Fruit fly (Drosophila melanogaster) whole organism, embryonic: ENCODE data around the gene CG4293.

ENCODE experiments used
- ATbp ChIP-seq: fragments of 200-800 bp; sonication (Bioruptor generic); optimal IDR thresholded peaks from 2 replicates; lab custom pipeline; 2017; ENCODE audit warnings: missing biosample characterization, mild to moderate bottlenecking, missing genetic modification characterization, missing genetic modification reagents
- Abd-B ChIP-seq: fragments of 200-800 bp; sonication (Bioruptor generic); optimal IDR thresholded peaks from 2 replicates; lab custom pipeline; 2018; ENCODE audit warnings: missing biosample characterization, mild to moderate bottlenecking, missing genetic modification characterization, moderate library complexity
- Adf1 ChIP-seq: fragments of 200-800 bp; sonication (Bioruptor generic); IDR thresholded peaks from 2 replicates; pipeline ENCODE4 v1.3.6; 2022; ENCODE audit warnings: missing biosample characterization, missing genetic modification characterization
- CG10979 ChIP-seq: fragments of 200-800 bp; sonication (Bioruptor generic); optimal IDR thresholded peaks from 2 replicates; lab custom pipeline; 2018; ENCODE audit warnings: missing biosample characterization, mild to moderate bottlenecking, missing genetic modification characterization, moderate library complexity
- CG1233 ChIP-seq: fragments of 200-800 bp; sonication (Bioruptor generic); optimal IDR thresholded peaks from 4 replicates; lab custom pipeline; 2018; ENCODE audit warnings: missing biosample characterization, mild to moderate bottlenecking, missing genetic modification characterization
- CG12942 ChIP-seq: fragments of 200-800 bp; sonication (Bioruptor generic); optimal IDR thresholded peaks from 3 replicates; lab custom pipeline; 2016; ENCODE audit warnings: missing biosample characterization, missing genetic modification characterization
- CG14965 ChIP-seq: fragments of 200-800 bp; sonication (Bioruptor generic); optimal IDR thresholded peaks from 2 replicates; lab custom pipeline; 2016; ENCODE audit warnings: missing biosample characterization, missing genetic modification characterization, borderline replicate concordance
- CG16813 ChIP-seq: fragments of 200-800 bp; sonication (Bioruptor generic); IDR thresholded peaks from 3 replicates; pipeline ENCODE4 v1.3.6; 2022; ENCODE audit warnings: missing biosample characterization, missing genetic modification characterization; ENCODE audit not compliant: partially characterized antibody
- CG18476 ChIP-seq: fragments of 200-800 bp; sonication (Bioruptor generic); optimal IDR thresholded peaks from 2 replicates; lab custom pipeline; 2016; ENCODE audit warnings: missing biosample characterization, mild to moderate bottlenecking, missing genetic modification characterization
- CG2120 ChIP-seq: fragments of 200-800 bp; sonication (Bioruptor generic); optimal IDR thresholded peaks from 3 replicates; lab custom pipeline; 2016; ENCODE audit warnings: missing biosample characterization, missing genetic modification characterization
- CG2129 ChIP-seq: fragments of 200-800 bp; sonication (Bioruptor generic); IDR thresholded peaks from 2 replicates; pipeline ENCODE4 v1.3.6; 2022; ENCODE audit warnings: missing biosample characterization, missing genetic modification characterization; ENCODE audit not compliant: partially characterized antibody
- CG2202 ChIP-seq: fragments of 200-800 bp; sonication (Bioruptor generic); optimal IDR thresholded peaks from 2 replicates; lab custom pipeline; 2018; ENCODE audit warnings: missing biosample characterization, mild to moderate bottlenecking, missing genetic modification characterization
- CG32532 ChIP-seq: fragments of 200-800 bp; sonication (Bioruptor generic); IDR thresholded peaks from 2 replicates; pipeline ENCODE4 v1.3.6; 2022; ENCODE audit warnings: missing biosample characterization, missing genetic modification characterization
- CG4424 ChIP-seq: fragments of 200-800 bp; sonication (Bioruptor generic); optimal IDR thresholded peaks from 3 replicates; lab custom pipeline; 2016; ENCODE audit warnings: missing biosample characterization, missing genetic modification characterization
- CG4730 ChIP-seq: fragments of 200-800 bp; sonication (Bioruptor generic); IDR thresholded peaks from 2 replicates; pipeline ENCODE4 v1.3.6; 2022; ENCODE audit warnings: missing biosample characterization, missing genetic modification characterization
- CG6683 ChIP-seq: fragments of 200-800 bp; sonication (Bioruptor generic); optimal IDR thresholded peaks from 2 replicates; lab custom pipeline; 2017; ENCODE audit warnings: missing biosample characterization, mild to moderate bottlenecking, missing genetic modification characterization, missing genetic modification reagents
- CG6854 ChIP-seq: fragments of 200-800 bp; sonication (Bioruptor generic); optimal IDR thresholded peaks from 3 replicates; lab custom pipeline; 2017; ENCODE audit warnings: missing biosample characterization, mild to moderate bottlenecking, missing genetic modification characterization
- CG7963 ChIP-seq: fragments of 200-800 bp; sonication (Bioruptor generic); IDR thresholded peaks from 3 replicates; pipeline ENCODE4 v1.3.6; 2022; ENCODE audit warnings: missing biosample characterization, missing genetic modification characterization; ENCODE audit not compliant: partially characterized antibody
- CG7987 ChIP-seq: fragments of 200-800 bp; sonication (Bioruptor generic); optimal IDR thresholded peaks from 2 replicates; lab custom pipeline; 2018; ENCODE audit warnings: missing biosample characterization, mild to moderate bottlenecking, missing genetic modification characterization, moderate library complexity
- CG9817 ChIP-seq: fragments of 200-800 bp; sonication (Bioruptor generic); optimal IDR thresholded peaks from 2 replicates; lab custom pipeline; 2018; ENCODE audit warnings: missing biosample characterization, mild to moderate bottlenecking, missing genetic modification characterization, moderate library complexity
- CrebB ChIP-seq: fragments of 200-800 bp; sonication (Bioruptor generic); optimal IDR thresholded peaks from 3 replicates; lab custom pipeline; 2018; ENCODE audit warnings: missing biosample characterization, mild to moderate bottlenecking, missing genetic modification characterization
- Dad ChIP-seq: fragments of 200-800 bp; sonication (Bioruptor generic); optimal IDR thresholded peaks from 3 replicates; lab custom pipeline; 2016; ENCODE audit warnings: missing biosample characterization, missing genetic modification characterization
- Deaf1 ChIP-seq: fragments of 200-800 bp; optimal IDR thresholded peaks from 3 replicates; lab custom pipeline; 2019; ENCODE audit warnings: missing biosample characterization, mild to moderate bottlenecking, missing genetic modification characterization, moderate library complexity
- Dfd ChIP-seq, 2 experiments: fragments of >200 bp; optimal IDR thresholded peaks; 2 replicates each; lab custom pipeline; 2017; ENCODE audit warnings: missing biosample characterization in 2 of 2, missing genetic modification characterization in 2 of 2
- Dip3 ChIP-seq: fragments of 200-800 bp; sonication (Bioruptor generic); optimal IDR thresholded peaks from 3 replicates; lab custom pipeline; 2016; ENCODE audit warnings: missing biosample characterization, missing genetic modification characterization
- E2f1 ChIP-seq: fragments of 200-800 bp; sonication (Bioruptor generic); IDR thresholded peaks from 2 replicates; pipeline ENCODE4 v1.3.6; 2022; ENCODE audit warnings: missing biosample characterization, missing genetic modification characterization
- Hr78 ChIP-seq, 2 experiments: fragments of 200-800 bp in 1 of 2; fragments of >200 bp in 1 of 2; sonication (Bioruptor generic) in 1 of 2; optimal IDR thresholded peaks; 2 replicates each; lab custom pipeline; 2017 to 2019; ENCODE audit warnings: missing biosample characterization in 2 of 2, missing genetic modification characterization in 2 of 2, mild to moderate bottlenecking in 1 of 2, moderate library complexity in 1 of 2
- Lhr ChIP-seq: fragments of 200-800 bp; sonication (Bioruptor generic); optimal IDR thresholded peaks from 3 replicates; lab custom pipeline; 2017; ENCODE audit warnings: mild to moderate bottlenecking, missing biosample characterization, missing genetic modification reagents, missing genetic modification characterization
- Lim3 ChIP-seq: fragments of 200-800 bp; sonication (Bioruptor generic); IDR thresholded peaks from 2 replicates; pipeline ENCODE4 v1.3.6; 2022; ENCODE audit warnings: missing biosample characterization, missing genetic modification characterization
- NC2α ChIP-seq: fragments of 200-800 bp; sonication (Bioruptor generic); optimal IDR thresholded peaks from 2 replicates; lab custom pipeline; 2016; ENCODE audit warnings: missing biosample characterization, missing genetic modification characterization
- bbx ChIP-seq: fragments of 200-800 bp; sonication (Bioruptor generic); IDR thresholded peaks from 2 replicates; pipeline ENCODE4 v1.3.6; 2022; ENCODE audit warnings: missing biosample characterization, missing genetic modification characterization; ENCODE audit not compliant: partially characterized antibody
- btn ChIP-seq: fragments of 200-800 bp; sonication (Bioruptor generic); optimal IDR thresholded peaks from 2 replicates; lab custom pipeline; 2016; ENCODE audit warnings: missing biosample characterization, missing genetic modification characterization
- ems ChIP-seq: fragments of 200-800 bp; sonication (Bioruptor generic); optimal IDR thresholded peaks from 3 replicates; lab custom pipeline; 2016; ENCODE audit warnings: missing biosample characterization, missing genetic modification characterization
- fd64A ChIP-seq: fragments of 200-800 bp; sonication (Bioruptor generic); optimal IDR thresholded peaks from 3 replicates; lab custom pipeline; 2018; ENCODE audit warnings: missing biosample characterization, mild to moderate bottlenecking, missing genetic modification characterization
- fu2 ChIP-seq: fragments of 200-800 bp; sonication (Bioruptor generic); optimal IDR thresholded peaks from 2 replicates; lab custom pipeline; 2016; ENCODE audit warnings: missing biosample characterization, missing genetic modification characterization
- grn ChIP-seq: fragments of 200-800 bp; sonication (Bioruptor generic); optimal IDR thresholded peaks from 3 replicates; lab custom pipeline; 2017; ENCODE audit warnings: missing biosample characterization, missing genetic modification characterization
- gsb-n ChIP-seq: fragments of 200-800 bp; sonication (Bioruptor generic); optimal IDR thresholded peaks from 3 replicates; lab custom pipeline; 2018; ENCODE audit warnings: missing biosample characterization, mild to moderate bottlenecking, missing genetic modification characterization
- h ChIP-seq: fragments of >200 bp; optimal IDR thresholded peaks from 2 replicates; lab custom pipeline; 2017
- jigr1 ChIP-seq: fragments of 200-800 bp; sonication (Bioruptor generic); IDR thresholded peaks from 3 replicates; pipeline ENCODE4 v1.3.6; 2022; ENCODE audit warnings: missing biosample characterization, missing genetic modification characterization
- kah ChIP-seq: fragments of 200-800 bp; sonication (Bioruptor generic); optimal IDR thresholded peaks from 2 replicates; lab custom pipeline; 2018; ENCODE audit warnings: missing biosample characterization, mild to moderate bottlenecking, missing genetic modification characterization
- lab ChIP-seq: fragments of 200-800 bp; sonication (Bioruptor generic); optimal IDR thresholded peaks from 3 replicates; lab custom pipeline; 2017; ENCODE audit warnings: missing biosample characterization, missing genetic modification characterization, mild to moderate bottlenecking, moderate library complexity, missing genetic modification reagents
- mirr ChIP-seq: fragments of 200-800 bp; sonication (Bioruptor generic); optimal IDR thresholded peaks from 3 replicates; lab custom pipeline; 2018; ENCODE audit warnings: missing biosample characterization, mild to moderate bottlenecking, missing genetic modification characterization
- nom ChIP-seq: fragments of 200-800 bp; sonication (Bioruptor generic); optimal IDR thresholded peaks from 2 replicates; lab custom pipeline; 2017; ENCODE audit warnings: missing biosample characterization, missing genetic modification characterization, mild to moderate bottlenecking, moderate library complexity, missing genetic modification reagents
- pho ChIP-seq: fragments of 200-800 bp; sonication (Bioruptor generic); optimal IDR thresholded peaks from 2 replicates; lab custom pipeline; 2016; ENCODE audit warnings: missing biosample characterization, missing genetic modification characterization
- ro ChIP-seq: fragments of 200-800 bp; sonication (Bioruptor generic); IDR thresholded peaks from 2 replicates; pipeline ENCODE4 v1.3.6; 2022; ENCODE audit warnings: missing biosample characterization, missing genetic modification characterization
- run ChIP-seq: fragments of 200-800 bp; sonication (Bioruptor generic); optimal IDR thresholded peaks from 3 replicates; lab custom pipeline; 2018; ENCODE audit warnings: missing biosample characterization, mild to moderate bottlenecking, missing genetic modification characterization
- sima ChIP-seq: fragments of 200-800 bp; sonication (Bioruptor generic); optimal IDR thresholded peaks from 2 replicates; lab custom pipeline; 2016; ENCODE audit warnings: missing biosample characterization, missing genetic modification characterization
- sr ChIP-seq: fragments of 200-800 bp; sonication (Bioruptor generic); IDR thresholded peaks from 3 replicates; pipeline ENCODE4 v1.3.6; 2022; ENCODE audit warnings: missing biosample characterization, missing genetic modification characterization
- ssp ChIP-seq: fragments of 200-800 bp; sonication (Bioruptor generic); IDR thresholded peaks from 2 replicates; pipeline ENCODE4 v1.3.6; 2022; ENCODE audit warnings: missing biosample characterization, missing genetic modification characterization
- usp ChIP-seq: fragments of >200 bp; optimal IDR thresholded peaks from 2 replicates; lab custom pipeline; 2017; ENCODE audit warnings: missing biosample characterization, missing genetic modification characterization

The CG4293 gene

dm6 chrX:526479-527071, 3.5 kb downstream of the CG4293 start (continued):
- TF ChIP-seq grn (GFP tag; lab: Kevin White, UChicago): no peak
- TF ChIP-seq h (lab: Kevin White, UChicago): no peak
- TF ChIP-seq ro (GFP tag; lab: Robert Waterston, UW): no peak
- no peak for TF ChIP-seq E2f1
- no peak for TF ChIP-seq Dip3
- peak; percentile 18 for TF ChIP-seq sima
- TF ChIP-seq Lhr (GFP tag; lab: Kevin White, UChicago): peak; percentile 30
- no peak for TF ChIP-seq kah (GFP tag; lab: Kevin White, UChicago)
- TF ChIP-seq CG16813 (GFP tag; lab: Robert Waterston, UW): no peak
- TF ChIP-seq btn (GFP tag; lab: Kevin White, UChicago): peak; percentile 61
- TF ChIP-seq nom (GFP tag; lab: Kevin White, UChicago): no peak
- no peak for TF ChIP-seq Hr78 (GFP tag; optimal IDR thresholded peaks at IDR 0.05; lab: Kevin White, UChicago)
- no peak for TF ChIP-seq pho (GFP tag; lab: Kevin White, UChicago)
- TF ChIP-seq CG7987: no peak
- peak; percentile 64 for TF ChIP-seq NC2α (GFP tag; lab: Kevin White, UChicago)
- peak; percentile 26 for TF ChIP-seq Dad
- TF ChIP-seq ATbp (GFP tag; lab: Kevin White, UChicago): no peak
- TF ChIP-seq CrebB (tag; lab: Kevin White, UChicago): no peak
- TF ChIP-seq CG18476 (GFP tag; lab: Kevin White, UChicago): peak; percentile 22
- TF ChIP-seq ems (GFP tag; lab: Kevin White, UChicago): peak; percentile 7
- no peak for TF ChIP-seq fu2
- no peak for TF ChIP-seq CG14965
- TF ChIP-seq Deaf1 (tag; lab: Kevin White, UChicago): peak; percentile 46
- no peak for TF ChIP-seq jigr1 (GFP tag; lab: Robert Waterston, UW)
- TF ChIP-seq CG2120 (GFP tag; lab: Kevin White, UChicago): no peak
- no peak for TF ChIP-seq Adf1 (GFP tag; lab: Robert Waterston, UW)
- no peak for TF ChIP-seq Dfd (GFP tag; optimal IDR thresholded peaks at IDR 0.05; lab: Kevin White, UChicago)
- peak; percentile 69 for TF ChIP-seq gsb-n (tag; lab: Kevin White, UChicago)
- no peak for TF ChIP-seq CG4730 (GFP tag; lab: Robert Waterston, UW)
- no peak for TF ChIP-seq bbx (GFP tag; lab: Robert Waterston, UW)
- TF ChIP-seq fd64A (GFP tag; lab: Kevin White, UChicago): no peak
- TF ChIP-seq Lim3 (GFP tag; lab: Robert Waterston, UW): no peak
- peak; percentile 62 for TF ChIP-seq CG2202 (tag; lab: Kevin White, UChicago)
- TF ChIP-seq CG6683: no peak
- TF ChIP-seq CG7963: no peak
- TF ChIP-seq Abd-B (GFP tag; lab: Kevin White, UChicago): no peak
- no peak for TF ChIP-seq CG2129 (GFP tag; lab: Robert Waterston, UW)
- TF ChIP-seq CG6854 (GFP tag; lab: Kevin White, UChicago): no peak
- peak; percentile 67 for TF ChIP-seq CG4424
- no peak for TF ChIP-seq usp (GFP tag; lab: Kevin White, UChicago)
- TF ChIP-seq sr: no peak
- peak; percentile 42 for TF ChIP-seq CG1233 (GFP tag; lab: Kevin White, UChicago)
- TF ChIP-seq CG9817: no peak
- peak; percentile 86 for TF ChIP-seq CG10979 (tag; lab: Kevin White, UChicago)
- no peak for TF ChIP-seq run (tag; lab: Kevin White, UChicago)
- no peak for TF ChIP-seq mirr (GFP tag; lab: Kevin White, UChicago)
- TF ChIP-seq CG32532 (GFP tag; lab: Robert Waterston, UW): no peak
- peak; percentile 12 for TF ChIP-seq CG12942 (GFP tag; lab: Kevin White, UChicago)
- TF ChIP-seq ssp: no peak
- TF ChIP-seq lab (GFP tag; lab: Kevin White, UChicago): no peak
